In genomic region chr3R:30198793-30199192, dm6 we compare ENCODE assay signal across 1 fruit fly cellular context.
TF ChIP-seq lines count a peak whose summit lies in the region.

No protein-coding gene starts in this region.

TF ChIP-seq in whole organism, embryonic, 481 proteins besides CTCF, POLR2A, EP300 and RAD21 (continued from another document and continues in another):
- no peak for TF ChIP-seq vfl (GFP tag; optimal IDR thresholded peaks at IDR 0.05; lab: Kevin White, UChicago)
- no peak for TF ChIP-seq gsb-n (tag; optimal IDR thresholded peaks at IDR 0.05; lab: Kevin White, UChicago)
- no peak for TF ChIP-seq CG10267 (tag; optimal IDR thresholded peaks at IDR 0.05; lab: Kevin White, UChicago)
- TF ChIP-seq mam (GFP tag; optimal IDR thresholded peaks at IDR 0.05; lab: Kevin White, UChicago), result no peak
- no peak for TF ChIP-seq row (GFP tag; IDR thresholded peaks at IDR 0.05; lab: Robert Waterston, UW)
- no peak for TF ChIP-seq zfh1 (GFP tag; IDR thresholded peaks at IDR 0.05; lab: Robert Waterston, UW)
- no peak for TF ChIP-seq CG4854 (GFP tag; optimal IDR thresholded peaks at IDR 0.05; lab: Kevin White, UChicago)
- no peak for TF ChIP-seq HLHmδ (GFP tag; optimal IDR thresholded peaks at IDR 0.05; lab: Kevin White, UChicago)
- TF ChIP-seq CG10209 (GFP tag; optimal IDR thresholded peaks at IDR 0.05; lab: Kevin White, UChicago), result peak; percentile 23
- TF ChIP-seq pita (GFP tag; optimal IDR thresholded peaks at IDR 0.05; lab: Kevin White, UChicago), result no peak
- TF ChIP-seq CG8924 (tag; optimal IDR thresholded peaks at IDR 0.05; lab: Kevin White, UChicago), result no peak
- TF ChIP-seq Optix (GFP tag; IDR thresholded peaks at IDR 0.05; lab: Robert Waterston, UW), result no peak
- TF ChIP-seq BEAF-32 (GFP tag; optimal IDR thresholded peaks at IDR 0.05; lab: Kevin White, UChicago), result no peak
- peak; percentile 12 for TF ChIP-seq CG15269 (tag; optimal IDR thresholded peaks at IDR 0.05; lab: Kevin White, UChicago)
- TF ChIP-seq CG13287 (GFP tag; IDR thresholded peaks at IDR 0.05; lab: Robert Waterston, UW; ENCODE audit: partially characterized antibody), result no peak
- no peak for TF ChIP-seq cad (GFP tag; optimal IDR thresholded peaks at IDR 0.05; lab: Kevin White, UChicago)
- no peak for TF ChIP-seq CG15479 (GFP tag; optimal IDR thresholded peaks at IDR 0.05; lab: Kevin White, UChicago)
- TF ChIP-seq CG16813 (GFP tag; IDR thresholded peaks at IDR 0.05; lab: Robert Waterston, UW; ENCODE audit: partially characterized antibody), result no peak
- TF ChIP-seq Sox102F (GFP tag; optimal IDR thresholded peaks at IDR 0.05; lab: Kevin White, UChicago), result no peak
- TF ChIP-seq klu (GFP tag; IDR thresholded peaks at IDR 0.05; lab: Robert Waterston, UW), result no peak
- TF ChIP-seq chn (GFP tag; optimal IDR thresholded peaks at IDR 0.05; lab: Kevin White, UChicago), result no peak
- TF ChIP-seq nerfin-2 (GFP tag; IDR thresholded peaks at IDR 0.05; lab: Robert Waterston, UW; ENCODE audit: partially characterized antibody), result no peak
- TF ChIP-seq CG4820 (GFP tag; optimal IDR thresholded peaks at IDR 0.05; lab: Kevin White, UChicago), result no peak
- no peak for TF ChIP-seq disco-r (GFP tag; optimal IDR thresholded peaks at IDR 0.05; lab: Kevin White, UChicago)
- TF ChIP-seq crol (GFP tag; IDR thresholded peaks at IDR 0.05; lab: Robert Waterston, UW), result no peak
- no peak for TF ChIP-seq ttk (GFP tag; IDR thresholded peaks at IDR 0.05; lab: Robert Waterston, UW)
- TF ChIP-seq Hr78 (GFP tag; optimal IDR thresholded peaks at IDR 0.05; lab: Kevin White, UChicago), result no peak
- TF ChIP-seq CG6272 (GFP tag; IDR thresholded peaks at IDR 0.05; lab: Robert Waterston, UW), result no peak
- TF ChIP-seq CG1603 (tag; optimal IDR thresholded peaks at IDR 0.05; lab: Kevin White, UChicago), result no peak
- TF ChIP-seq Atf6 (GFP tag; IDR thresholded peaks at IDR 0.05; lab: Robert Waterston, UW), result peak; percentile 58
- TF ChIP-seq Lhr (GFP tag; optimal IDR thresholded peaks at IDR 0.05; lab: Kevin White, UChicago), result no peak
- TF ChIP-seq HmgD (GFP tag; optimal IDR thresholded peaks at IDR 0.05; lab: Kevin White, UChicago), result no peak
- peak; percentile 49 for TF ChIP-seq schlank (tag; optimal IDR thresholded peaks at IDR 0.05; lab: Kevin White, UChicago)
- TF ChIP-seq Sry-δ (GFP tag; optimal IDR thresholded peaks at IDR 0.05; lab: Kevin White, UChicago), result no peak
- TF ChIP-seq usp (GFP tag; optimal IDR thresholded peaks at IDR 0.05; lab: Kevin White, UChicago), result no peak
- no peak for TF ChIP-seq tna (GFP tag; IDR thresholded peaks at IDR 0.05; lab: Robert Waterston, UW; ENCODE audit: partially characterized antibody)
- no peak for TF ChIP-seq CG11398 (GFP tag; optimal IDR thresholded peaks at IDR 0.05; lab: Kevin White, UChicago)
- TF ChIP-seq CG10654 (GFP tag; optimal IDR thresholded peaks at IDR 0.05; lab: Kevin White, UChicago), result no peak
- no peak for TF ChIP-seq danr (GFP tag; IDR thresholded peaks at IDR 0.05; lab: Robert Waterston, UW)
- TF ChIP-seq PHDP (tag; optimal IDR thresholded peaks at IDR 0.05; lab: Kevin White, UChicago), result peak; percentile 52
- TF ChIP-seq CG15696 (tag; optimal IDR thresholded peaks at IDR 0.05; lab: Kevin White, UChicago), result no peak
- no peak for TF ChIP-seq Myb (GFP tag; optimal IDR thresholded peaks at IDR 0.05; lab: Kevin White, UChicago)
- TF ChIP-seq prd (optimal IDR thresholded peaks at IDR 0.05; lab: Kevin White, UChicago), result no peak
- TF ChIP-seq prd (GFP tag; IDR thresholded peaks at IDR 0.05; lab: Robert Waterston, UW), result no peak
- no peak for TF ChIP-seq Lpt (GFP tag; optimal IDR thresholded peaks at IDR 0.05; lab: Kevin White, UChicago)
- no peak for TF ChIP-seq vvl (GFP tag; IDR thresholded peaks at IDR 0.05; lab: Robert Waterston, UW)
- no peak for TF ChIP-seq CG2875 (GFP tag; optimal IDR thresholded peaks at IDR 0.05; lab: Kevin White, UChicago)
- TF ChIP-seq az2 (GFP tag; optimal IDR thresholded peaks at IDR 0.05; lab: Kevin White, UChicago), result no peak
- no peak for TF ChIP-seq maf-S (GFP tag; optimal IDR thresholded peaks at IDR 0.05; lab: Kevin White, UChicago)
- TF ChIP-seq Ptx1 (GFP tag; IDR thresholded peaks at IDR 0.05; lab: Robert Waterston, UW), result no peak
- TF ChIP-seq Gug (GFP tag; IDR thresholded peaks at IDR 0.05; lab: Robert Waterston, UW), result no peak
- no peak for TF ChIP-seq CG30403 (GFP tag; optimal IDR thresholded peaks at IDR 0.05; lab: Kevin White, UChicago)
- no peak for TF ChIP-seq Jarid2 (GFP tag; optimal IDR thresholded peaks at IDR 0.05; lab: Kevin White, UChicago)
- TF ChIP-seq pan (optimal IDR thresholded peaks at IDR 0.05; lab: Kevin White, UChicago), result no peak
- TF ChIP-seq pan (GFP tag; optimal IDR thresholded peaks at IDR 0.05 in 1 of 2, IDR thresholded peaks at IDR 0.05 in 1 of 2), result no peak
- no peak for TF ChIP-seq insv (GFP tag; optimal IDR thresholded peaks at IDR 0.05; lab: Kevin White, UChicago)
- no peak for TF ChIP-seq run (tag; optimal IDR thresholded peaks at IDR 0.05; lab: Kevin White, UChicago)
- TF ChIP-seq ap (GFP tag; IDR thresholded peaks at IDR 0.05; lab: Robert Waterston, UW), result no peak
- TF ChIP-seq jumu (GFP tag; optimal IDR thresholded peaks at IDR 0.05; lab: Kevin White, UChicago), result no peak
- no peak for TF ChIP-seq CG34224 (GFP tag; IDR thresholded peaks at IDR 0.05; lab: Robert Waterston, UW; ENCODE audit: partially characterized antibody)
- no peak for TF ChIP-seq Awh (GFP tag; IDR thresholded peaks at IDR 0.05; lab: Robert Waterston, UW)
- TF ChIP-seq CG31441 (GFP tag; IDR thresholded peaks at IDR 0.05; lab: Robert Waterston, UW), result no peak
- peak; percentile 32 for TF ChIP-seq Hey (tag; optimal IDR thresholded peaks at IDR 0.05; lab: Kevin White, UChicago)
- TF ChIP-seq otp (GFP tag; IDR thresholded peaks at IDR 0.05; lab: Robert Waterston, UW), result no peak
- 0 out of 2 replicates have a peak, but pooled peaks have one; percentile 8 for TF ChIP-seq CG3847 (GFP tag; IDR thresholded peaks at IDR 0.05; lab: Robert Waterston, UW)
- TF ChIP-seq grn (GFP tag; optimal IDR thresholded peaks at IDR 0.05; lab: Kevin White, UChicago), result no peak
- no peak for TF ChIP-seq CG18262 (tag; optimal IDR thresholded peaks at IDR 0.05; lab: Kevin White, UChicago)
- TF ChIP-seq Ssrp (tag; optimal IDR thresholded peaks at IDR 0.05; lab: Kevin White, UChicago), result no peak
- no peak for TF ChIP-seq tio (GFP tag; optimal IDR thresholded peaks at IDR 0.05; lab: Kevin White, UChicago)
- TF ChIP-seq Antp (GFP tag; optimal IDR thresholded peaks at IDR 0.05; lab: Kevin White, UChicago), result no peak
- TF ChIP-seq Atf-2 (GFP tag; optimal IDR thresholded peaks at IDR 0.05; lab: Kevin White, UChicago), result no peak
- TF ChIP-seq CG11695 (GFP tag; IDR thresholded peaks at IDR 0.05; lab: Robert Waterston, UW), result no peak
- TF ChIP-seq Blimp-1 (GFP tag; optimal IDR thresholded peaks at IDR 0.05; lab: Kevin White, UChicago), result no peak
- TF ChIP-seq lab (GFP tag; optimal IDR thresholded peaks at IDR 0.05; lab: Kevin White, UChicago), result peak; percentile 62
- TF ChIP-seq NC2α (GFP tag; optimal IDR thresholded peaks at IDR 0.05; lab: Kevin White, UChicago), result no peak
- no peak for TF ChIP-seq Sry-β (GFP tag; optimal IDR thresholded peaks at IDR 0.05; lab: Kevin White, UChicago)
- TF ChIP-seq CG15514 (GFP tag; optimal IDR thresholded peaks at IDR 0.05; lab: Kevin White, UChicago), result peak; percentile 48
- no peak for TF ChIP-seq lola (GFP tag; optimal IDR thresholded peaks at IDR 0.05; lab: Kevin White, UChicago)
- TF ChIP-seq Scr (GFP tag; IDR thresholded peaks at IDR 0.05; lab: Robert Waterston, UW; ENCODE audit: partially characterized antibody), result no peak
- no peak for TF ChIP-seq CG12219 (GFP tag; optimal IDR thresholded peaks at IDR 0.05; lab: Kevin White, UChicago)
- peak; percentile 33 for TF ChIP-seq CrebB (tag; optimal IDR thresholded peaks at IDR 0.05; lab: Kevin White, UChicago)
- no peak for TF ChIP-seq ro (GFP tag; IDR thresholded peaks at IDR 0.05; lab: Robert Waterston, UW)
- no peak for TF ChIP-seq CG4730 (GFP tag; IDR thresholded peaks at IDR 0.05; lab: Robert Waterston, UW)
- TF ChIP-seq CG17802 (tag; optimal IDR thresholded peaks at IDR 0.05; lab: Kevin White, UChicago), result no peak
- TF ChIP-seq dmrt11E (tag; optimal IDR thresholded peaks at IDR 0.05; lab: Kevin White, UChicago), result no peak
- no peak for TF ChIP-seq vnd (GFP tag; IDR thresholded peaks at IDR 0.05; lab: Robert Waterston, UW; ENCODE audit: partially characterized antibody)
- TF ChIP-seq exex (tag; optimal IDR thresholded peaks at IDR 0.05; lab: Kevin White, UChicago), result no peak
- TF ChIP-seq ERR (GFP tag; optimal IDR thresholded peaks at IDR 0.05; lab: Kevin White, UChicago), result no peak
- TF ChIP-seq Hr3 (GFP tag; optimal IDR thresholded peaks at IDR 0.05; lab: Kevin White, UChicago), result no peak
- no peak for TF ChIP-seq NK7.1 (GFP tag; optimal IDR thresholded peaks at IDR 0.05; lab: Kevin White, UChicago)
- no peak for TF ChIP-seq CG9727 (GFP tag; optimal IDR thresholded peaks at IDR 0.05; lab: Kevin White, UChicago)
- TF ChIP-seq CG4707 (GFP tag; optimal IDR thresholded peaks at IDR 0.05; lab: Kevin White, UChicago), result no peak
- peak; percentile 28 for TF ChIP-seq CG15601 (tag; optimal IDR thresholded peaks at IDR 0.05; lab: Kevin White, UChicago)
- TF ChIP-seq unpg (GFP tag; optimal IDR thresholded peaks at IDR 0.05; lab: Kevin White, UChicago), result no peak
- TF ChIP-seq zen (tag; optimal IDR thresholded peaks at IDR 0.05; lab: Kevin White, UChicago), result no peak
- no peak for TF ChIP-seq CG31365 (tag; optimal IDR thresholded peaks at IDR 0.05; lab: Kevin White, UChicago)
- no peak for TF ChIP-seq gcm2 (GFP tag; optimal IDR thresholded peaks at IDR 0.05; lab: Kevin White, UChicago)
- TF ChIP-seq esg (GFP tag; conservative IDR thresholded peaks at IDR 0.05; lab: Robert Waterston, UW), result no peak
- no peak for TF ChIP-seq Nf-YB (GFP tag; optimal IDR thresholded peaks at IDR 0.05; lab: Kevin White, UChicago)
- TF ChIP-seq Dfd (GFP tag; optimal IDR thresholded peaks at IDR 0.05; lab: Kevin White, UChicago), result no peak
- TF ChIP-seq knrl (GFP tag; IDR thresholded peaks at IDR 0.05; lab: Robert Waterston, UW; ENCODE audit: partially characterized antibody), result no peak
- no peak for TF ChIP-seq Bgb (GFP tag; IDR thresholded peaks at IDR 0.05; lab: Robert Waterston, UW; ENCODE audit: partially characterized antibody)
- no peak for TF ChIP-seq CG2129 (GFP tag; IDR thresholded peaks at IDR 0.05; lab: Robert Waterston, UW; ENCODE audit: partially characterized antibody)
- no peak for TF ChIP-seq CG7745 (tag; optimal IDR thresholded peaks at IDR 0.05; lab: Kevin White, UChicago)
- TF ChIP-seq fd102C (GFP tag; optimal IDR thresholded peaks at IDR 0.05; lab: Kevin White, UChicago), result no peak
- no peak for TF ChIP-seq CG14965 (GFP tag; optimal IDR thresholded peaks at IDR 0.05; lab: Kevin White, UChicago; ENCODE audit: borderline replicate concordance)
- TF ChIP-seq CG4424 (GFP tag; optimal IDR thresholded peaks at IDR 0.05; lab: Kevin White, UChicago), result no peak
- TF ChIP-seq CG9437 (GFP tag; optimal IDR thresholded peaks at IDR 0.05; lab: Kevin White, UChicago), result no peak
- TF ChIP-seq cg (GFP tag; optimal IDR thresholded peaks at IDR 0.05; lab: Kevin White, UChicago), result no peak
- no peak for TF ChIP-seq ems (GFP tag; optimal IDR thresholded peaks at IDR 0.05; lab: Kevin White, UChicago)
- no peak for TF ChIP-seq Dll (GFP tag; IDR thresholded peaks at IDR 0.05; lab: Robert Waterston, UW; ENCODE audit: partially characterized antibody)
- no peak for TF ChIP-seq D19A (tag; optimal IDR thresholded peaks at IDR 0.05; lab: Kevin White, UChicago)
- no peak for TF ChIP-seq pros (GFP tag; optimal IDR thresholded peaks at IDR 0.05; lab: Kevin White, UChicago)
- TF ChIP-seq Ravus (GFP tag; IDR thresholded peaks at IDR 0.05; lab: Robert Waterston, UW), result no peak
- TF ChIP-seq CG43689 (GFP tag; IDR thresholded peaks at IDR 0.05; lab: Robert Waterston, UW), result no peak
- TF ChIP-seq pum (GFP tag; optimal IDR thresholded peaks at IDR 0.05; lab: Kevin White, UChicago), result no peak
- no peak for TF ChIP-seq cas (GFP tag; IDR thresholded peaks at IDR 0.05; lab: Robert Waterston, UW)
- TF ChIP-seq CG7372 (GFP tag; IDR thresholded peaks at IDR 0.05; lab: Robert Waterston, UW), result no peak
- no peak for TF ChIP-seq CG9876 (GFP tag; optimal IDR thresholded peaks at IDR 0.05; lab: Kevin White, UChicago)
- TF ChIP-seq CG11696 (GFP tag; IDR thresholded peaks at IDR 0.05; lab: Robert Waterston, UW), result no peak
- TF ChIP-seq da (GFP tag; optimal IDR thresholded peaks at IDR 0.05; lab: Kevin White, UChicago), result no peak
- no peak for TF ChIP-seq MESR4 (GFP tag; optimal IDR thresholded peaks at IDR 0.05; lab: Kevin White, UChicago)
- TF ChIP-seq CG1024 (GFP tag; IDR thresholded peaks at IDR 0.05; lab: Robert Waterston, UW), result no peak
- TF ChIP-seq sim (GFP tag; IDR thresholded peaks at IDR 0.05; lab: Robert Waterston, UW), result no peak
- TF ChIP-seq CG13775 (GFP tag; optimal IDR thresholded peaks at IDR 0.05; lab: Kevin White, UChicago), result no peak
- no peak for TF ChIP-seq Atf3 (GFP tag; optimal IDR thresholded peaks at IDR 0.05; lab: Kevin White, UChicago)
- TF ChIP-seq Poxn (GFP tag; IDR thresholded peaks at IDR 0.05; lab: Robert Waterston, UW), result no peak
- no peak for TF ChIP-seq CG18476 (GFP tag; optimal IDR thresholded peaks at IDR 0.05; lab: Kevin White, UChicago)
- 0 out of 2 replicates have a peak, but pooled peaks have one; percentile 17 for TF ChIP-seq Xrp1 (GFP tag; IDR thresholded peaks at IDR 0.05; lab: Robert Waterston, UW)
- TF ChIP-seq CG1647 (GFP tag; optimal IDR thresholded peaks at IDR 0.05; lab: Kevin White, UChicago), result peak; percentile 11
- no peak for TF ChIP-seq pzg (GFP tag; optimal IDR thresholded peaks at IDR 0.05; lab: Kevin White, UChicago)
- TF ChIP-seq CG12659 (GFP tag; optimal IDR thresholded peaks at IDR 0.05; lab: Kevin White, UChicago), result peak; percentile 19
- no peak for TF ChIP-seq shn (GFP tag; optimal IDR thresholded peaks at IDR 0.05; lab: Kevin White, UChicago)
- no peak for TF ChIP-seq p53 (GFP tag; optimal IDR thresholded peaks at IDR 0.05; lab: Kevin White, UChicago)
- TF ChIP-seq dan (GFP tag; IDR thresholded peaks at IDR 0.05; lab: Robert Waterston, UW), result no peak
- no peak for TF ChIP-seq sd (tag; optimal IDR thresholded peaks at IDR 0.05; lab: Kevin White, UChicago)
- no peak for TF ChIP-seq CG1832 (GFP tag; optimal IDR thresholded peaks at IDR 0.05; lab: Kevin White, UChicago)
- no peak for TF ChIP-seq CG8281 (tag; optimal IDR thresholded peaks at IDR 0.05; lab: Kevin White, UChicago)
- TF ChIP-seq CG7271 (tag; optimal IDR thresholded peaks at IDR 0.05; lab: Kevin White, UChicago), result no peak
- TF ChIP-seq Vsx1 (GFP tag; optimal IDR thresholded peaks at IDR 0.05; lab: Kevin White, UChicago), result peak; percentile 27
